Fruit fly (Drosophila melanogaster) whole organism, embryonic: ENCODE results near the gene fend.

ENCODE experiments used
- Atf3 ChIP-seq: fragments of 200-800 bp; sonication (Bioruptor generic); optimal IDR thresholded peaks from 3 replicates; lab custom pipeline; 2016; ENCODE audit warnings: missing biosample characterization, missing genetic modification characterization
- CG10979 ChIP-seq: fragments of 200-800 bp; sonication (Bioruptor generic); optimal IDR thresholded peaks from 2 replicates; lab custom pipeline; 2018; ENCODE audit warnings: missing biosample characterization, mild to moderate bottlenecking, missing genetic modification characterization, moderate library complexity
- CG11504 ChIP-seq: fragments of 200-800 bp; sonication (Bioruptor generic); optimal IDR thresholded peaks from 3 replicates; lab custom pipeline; 2019; ENCODE audit warnings: missing biosample characterization, mild to moderate bottlenecking, missing genetic modification characterization, moderate library complexity
- CG12659 ChIP-seq: fragments of 200-800 bp; sonication (Bioruptor generic); optimal IDR thresholded peaks from 3 replicates; lab custom pipeline; 2017; ENCODE audit warnings: mild to moderate bottlenecking, missing biosample characterization, missing genetic modification reagents, missing genetic modification characterization
- CG13424 ChIP-seq: fragments of 200-800 bp; sonication (Bioruptor generic); optimal IDR thresholded peaks from 2 replicates; lab custom pipeline; 2019; ENCODE audit warnings: missing biosample characterization, mild to moderate bottlenecking, missing genetic modification characterization, moderate library complexity
- CG15269 ChIP-seq: fragments of 200-800 bp; sonication (Bioruptor generic); optimal IDR thresholded peaks from 2 replicates; lab custom pipeline; 2018; ENCODE audit warnings: missing biosample characterization, mild to moderate bottlenecking, missing genetic modification characterization, moderate library complexity
- CG17385 ChIP-seq: fragments of 200-800 bp; sonication (Bioruptor generic); optimal IDR thresholded peaks from 3 replicates; lab custom pipeline; 2018; ENCODE audit warnings: missing biosample characterization, mild to moderate bottlenecking, missing genetic modification characterization
- CG31441 ChIP-seq: fragments of 200-800 bp; sonication (Bioruptor generic); IDR thresholded peaks from 2 replicates; pipeline ENCODE4 v1.3.6; 2022; ENCODE audit warnings: missing biosample characterization, missing genetic modification characterization
- CG7372 ChIP-seq: fragments of 200-800 bp; sonication (Bioruptor generic); IDR thresholded peaks from 2 replicates; pipeline ENCODE4 v1.3.6; 2022; ENCODE audit warnings: missing biosample characterization, missing genetic modification characterization
- CG7556 ChIP-seq: fragments of 200-800 bp; sonication (Bioruptor generic); optimal IDR thresholded peaks from 2 replicates; lab custom pipeline; 2017; ENCODE audit warnings: missing biosample characterization, mild to moderate bottlenecking, missing genetic modification characterization
- CG9609 ChIP-seq: fragments of 200-800 bp; sonication (Bioruptor generic); optimal IDR thresholded peaks from 3 replicates; lab custom pipeline; 2016; ENCODE audit warnings: missing biosample characterization, missing genetic modification characterization
- CoRest ChIP-seq: fragments of 200-800 bp; sonication (Bioruptor generic); optimal IDR thresholded peaks from 3 replicates; lab custom pipeline; 2018; ENCODE audit warnings: missing biosample characterization, mild to moderate bottlenecking, missing genetic modification characterization, moderate library complexity
- D ChIP-seq, 2 experiments: fragments of 200-800 bp in 1 of 2; fragments of >200 bp in 1 of 2; sonication (Bioruptor generic) in 1 of 2; optimal IDR thresholded peaks; 2 replicates in 1 of 2; 3 replicates in 1 of 2; lab custom pipeline; 2017; ENCODE audit warnings: mild to moderate bottlenecking in 1 of 2, missing biosample characterization in 1 of 2, missing genetic modification characterization in 1 of 2, missing genetic modification reagents in 1 of 2
- Drgx ChIP-seq: fragments of 200-800 bp; sonication (Bioruptor generic); IDR thresholded peaks from 2 replicates; pipeline ENCODE4 v1.3.6; 2022; ENCODE audit warnings: missing biosample characterization, missing genetic modification characterization
- Elba2 ChIP-seq: fragments of 200-800 bp; sonication (Bioruptor generic); optimal IDR thresholded peaks from 3 replicates; lab custom pipeline; 2016; ENCODE audit warnings: missing biosample characterization, missing genetic modification characterization
- H2.0 ChIP-seq: fragments of 200-800 bp; sonication (Bioruptor generic); IDR thresholded peaks from 2 replicates; pipeline ENCODE4 v1.3.6; 2022; ENCODE audit warnings: missing biosample characterization, missing genetic modification characterization
- Hr3 ChIP-seq: fragments of 200-800 bp; sonication (Bioruptor generic); optimal IDR thresholded peaks from 3 replicates; lab custom pipeline; 2016; ENCODE audit warnings: missing biosample characterization, missing genetic modification characterization
- Hr78 ChIP-seq, 2 experiments: fragments of 200-800 bp in 1 of 2; fragments of >200 bp in 1 of 2; sonication (Bioruptor generic) in 1 of 2; optimal IDR thresholded peaks; 2 replicates each; lab custom pipeline; 2017 to 2019; ENCODE audit warnings: missing biosample characterization in 2 of 2, missing genetic modification characterization in 2 of 2, mild to moderate bottlenecking in 1 of 2, moderate library complexity in 1 of 2
- Med ChIP-seq: fragments of 200-800 bp; sonication (Bioruptor generic); peaks from one replicate; lab custom pipeline; 2016; ENCODE audit warnings: missing biosample characterization, missing genetic modification characterization, mild to moderate bottlenecking, inconsistent platforms, moderate library complexity
- NfI ChIP-seq: fragments of 200-800 bp; sonication (Bioruptor generic); optimal IDR thresholded peaks from 3 replicates; lab custom pipeline; 2018; ENCODE audit warnings: missing biosample characterization, mild to moderate bottlenecking, missing genetic modification characterization, moderate library complexity
- Oaz ChIP-seq: fragments of 200-800 bp; sonication (Bioruptor generic); IDR thresholded peaks from 2 replicates; pipeline ENCODE4 v1.3.6; 2022; ENCODE audit warnings: missing biosample characterization, missing genetic modification characterization
- Pdp1 ChIP-seq, 2 experiments: fragments of 200-800 bp; sonication (Bioruptor generic); optimal IDR thresholded peaks; 3 replicates each; lab custom pipeline; 2016; ENCODE audit warnings: missing biosample characterization in 2 of 2, missing genetic modification characterization in 2 of 2, mild to moderate bottlenecking in 1 of 2, moderate library complexity in 1 of 2
- Sox100B ChIP-seq: fragments of 200-800 bp; sonication (Bioruptor generic); optimal IDR thresholded peaks from 3 replicates; lab custom pipeline; 2018; ENCODE audit warnings: missing biosample characterization, mild to moderate bottlenecking, missing genetic modification characterization
- Sox102F ChIP-seq: fragments of 200-800 bp; sonication (Bioruptor generic); optimal IDR thresholded peaks from 2 replicates; lab custom pipeline; 2018; ENCODE audit warnings: missing biosample characterization, mild to moderate bottlenecking, missing genetic modification characterization, moderate library complexity
- Xrp1 ChIP-seq: fragments of 200-800 bp; sonication (Bioruptor generic); IDR thresholded peaks from 2 replicates; pipeline ENCODE4 v1.3.6; 2022; ENCODE audit warnings: missing biosample characterization, missing genetic modification characterization
- chif ChIP-seq, 2 experiments: fragments of 200-800 bp; sonication (Bioruptor generic); optimal IDR thresholded peaks; 3 replicates each; lab custom pipeline; 2016; ENCODE audit warnings: missing biosample characterization in 2 of 2, missing genetic modification characterization in 2 of 2
- chinmo ChIP-seq: fragments of 200-800 bp; sonication (Bioruptor generic); IDR thresholded peaks from 4 replicates; pipeline ENCODE4 v1.3.6; 2022; ENCODE audit warnings: missing biosample characterization, missing genetic modification characterization; ENCODE audit not compliant: partially characterized antibody
- crol ChIP-seq: fragments of 200-800 bp; sonication (Bioruptor generic); IDR thresholded peaks from 2 replicates; pipeline ENCODE4 v1.3.6; 2022; ENCODE audit warnings: missing biosample characterization, missing genetic modification characterization
- cwo ChIP-seq: fragments of 200-800 bp; sonication (Bioruptor generic); optimal IDR thresholded peaks from 3 replicates; lab custom pipeline; 2017; ENCODE audit warnings: missing biosample characterization, missing genetic modification characterization, mild to moderate bottlenecking, moderate library complexity, missing genetic modification reagents
- dmrt99B ChIP-seq: fragments of 200-800 bp; sonication (Bioruptor generic); optimal IDR thresholded peaks from 2 replicates; lab custom pipeline; 2018; ENCODE audit warnings: missing biosample characterization, mild to moderate bottlenecking, missing genetic modification characterization, moderate library complexity
- fd96Cb ChIP-seq: fragments of 200-800 bp; sonication (Bioruptor generic); optimal IDR thresholded peaks from 2 replicates; lab custom pipeline; 2018; ENCODE audit warnings: missing biosample characterization, mild to moderate bottlenecking, missing genetic modification characterization, moderate library complexity
- gem ChIP-seq: fragments of 200-800 bp; sonication (Bioruptor generic); optimal IDR thresholded peaks from 2 replicates; lab custom pipeline; 2019; ENCODE audit warnings: missing biosample characterization, mild to moderate bottlenecking, missing genetic modification characterization, moderate library complexity
- ham ChIP-seq: fragments of 200-800 bp; sonication (Bioruptor generic); IDR thresholded peaks from 2 replicates; pipeline ENCODE4 v1.3.6; 2022; ENCODE audit warnings: missing biosample characterization, missing genetic modification characterization
- hkb ChIP-seq, 2 experiments: fragments of 200-800 bp in 1 of 2; fragments of >200 bp in 1 of 2; sonication (Bioruptor generic) in 1 of 2; IDR thresholded peaks in 1 of 2; optimal IDR thresholded peaks in 1 of 2; 2 replicates each; pipeline versions ENCODE4 v1.3.6 to Lab custom; 2017 to 2022; ENCODE audit warnings: missing biosample characterization in 1 of 2, missing genetic modification characterization in 1 of 2
- klu ChIP-seq: fragments of 200-800 bp; sonication (Bioruptor generic); IDR thresholded peaks from 2 replicates; pipeline ENCODE4 v1.3.6; 2022; ENCODE audit warnings: missing biosample characterization, missing genetic modification characterization
- mirr ChIP-seq: fragments of 200-800 bp; sonication (Bioruptor generic); optimal IDR thresholded peaks from 3 replicates; lab custom pipeline; 2018; ENCODE audit warnings: missing biosample characterization, mild to moderate bottlenecking, missing genetic modification characterization
- nerfin-1 ChIP-seq: fragments of 200-800 bp; sonication (Bioruptor generic); optimal IDR thresholded peaks from 3 replicates; lab custom pipeline; 2019; ENCODE audit warnings: missing biosample characterization, mild to moderate bottlenecking, missing genetic modification characterization, moderate library complexity
- nmo ChIP-seq: fragments of 200-800 bp; sonication (Bioruptor generic); optimal IDR thresholded peaks from 2 replicates; lab custom pipeline; 2018; ENCODE audit warnings: missing biosample characterization, mild to moderate bottlenecking, missing genetic modification characterization, moderate library complexity
- nom ChIP-seq: fragments of 200-800 bp; sonication (Bioruptor generic); optimal IDR thresholded peaks from 2 replicates; lab custom pipeline; 2017; ENCODE audit warnings: missing biosample characterization, missing genetic modification characterization, mild to moderate bottlenecking, moderate library complexity, missing genetic modification reagents
- odd ChIP-seq: fragments of 200-800 bp; sonication (Bioruptor generic); optimal IDR thresholded peaks from 2 replicates; lab custom pipeline; 2017; ENCODE audit warnings: missing biosample characterization, mild to moderate bottlenecking, missing genetic modification characterization
- pfk ChIP-seq: fragments of 200-800 bp; sonication (Bioruptor generic); optimal IDR thresholded peaks from 2 replicates; lab custom pipeline; 2018; ENCODE audit warnings: missing biosample characterization, mild to moderate bottlenecking, missing genetic modification characterization, moderate library complexity
- phol ChIP-seq: fragments of 200-800 bp; sonication (Bioruptor generic); optimal IDR thresholded peaks from 3 replicates; lab custom pipeline; 2018; ENCODE audit warnings: missing biosample characterization, mild to moderate bottlenecking, missing genetic modification characterization, moderate library complexity
- sens ChIP-seq: fragments of 200-800 bp; sonication (Bioruptor generic); peaks from one replicate; lab custom pipeline; 2016; ENCODE audit warnings: missing biosample characterization, missing genetic modification characterization
- sisA ChIP-seq: fragments of 200-800 bp; sonication (Bioruptor generic); IDR thresholded peaks from 2 replicates; pipeline ENCODE4 v1.3.6; 2022; ENCODE audit warnings: missing biosample characterization, missing genetic modification characterization
- slbo ChIP-seq: fragments of 200-800 bp; sonication (Bioruptor generic); IDR thresholded peaks from 2 replicates; pipeline ENCODE4 v1.3.6; 2022; ENCODE audit warnings: missing biosample characterization, missing genetic modification characterization
- sqz ChIP-seq: fragments of 200-800 bp; sonication (Bioruptor generic); optimal IDR thresholded peaks from 3 replicates; lab custom pipeline; 2018; ENCODE audit warnings: missing biosample characterization, mild to moderate bottlenecking, missing genetic modification characterization
- twi ChIP-seq: fragments of 200-800 bp; optimal IDR thresholded peaks from 2 replicates; lab custom pipeline; 2019; ENCODE audit warnings: missing biosample characterization, mild to moderate bottlenecking, missing genetic modification characterization, moderate library complexity

fend gene

dm6 chrX:9075641-9076324 is 59.1 kb downstream of the fend start:
- peak; percentile 9 for TF ChIP-seq Hr3
- TF ChIP-seq fd96Cb = peak; percentile 11
- TF ChIP-seq ham (GFP tag; lab: Robert Waterston, UW) = no peak
- TF ChIP-seq CG10979 (tag; lab: Kevin White, UChicago) = peak; percentile 8
- TF ChIP-seq CoRest (tag; lab: Kevin White, UChicago) = peak; percentile 15
- TF ChIP-seq nom (GFP tag; lab: Kevin White, UChicago) = peak; percentile 62
- no peak for TF ChIP-seq mirr (GFP tag; lab: Kevin White, UChicago)
- TF ChIP-seq CG13424 (tag; lab: Kevin White, UChicago) = peak; percentile 34
- TF ChIP-seq Med (GFP tag; lab: Kevin White, UChicago) = peak; percentile 73
- no peak for TF ChIP-seq crol (GFP tag; lab: Robert Waterston, UW)
- no peak for TF ChIP-seq CG9609
- no peak for TF ChIP-seq NfI (GFP tag; lab: Kevin White, UChicago)
- peak; percentile 57 for TF ChIP-seq Sox100B (GFP tag; lab: Kevin White, UChicago)
- TF ChIP-seq Hr78 (GFP tag; optimal IDR thresholded peaks at IDR 0.05; lab: Kevin White, UChicago) = no peak
- TF ChIP-seq pfk (GFP tag; lab: Kevin White, UChicago) = no peak
- TF ChIP-seq Xrp1 (GFP tag; lab: Robert Waterston, UW) = 0 out of 2 replicates have a peak, but pooled peaks have one; percentile 5
- peak; percentile 41; the same call in 1 of the 2 replicates for TF ChIP-seq Drgx (GFP tag; lab: Robert Waterston, UW)
- no peak for TF ChIP-seq Elba2 (GFP tag; lab: Kevin White, UChicago)
- peak; percentile 33; the same call in 1 of the 2 replicates for TF ChIP-seq CG7372 (GFP tag; lab: Robert Waterston, UW)
- peak; percentile 41; the same call in 1 of the 2 replicates for TF ChIP-seq CG31441 (GFP tag; lab: Robert Waterston, UW)
- TF ChIP-seq H2.0 (GFP tag; lab: Robert Waterston, UW) = 0 out of 2 replicates have a peak, but pooled peaks have one; percentile 11
- peak; percentile 61 for TF ChIP-seq dmrt99B (tag; lab: Kevin White, UChicago)
- TF ChIP-seq CG15269 (tag; lab: Kevin White, UChicago) = peak; percentile 5
- peak; percentile 52 for TF ChIP-seq CG11504
- TF ChIP-seq hkb (optimal IDR thresholded peaks at IDR 0.05; lab: Kevin White, UChicago) = no peak
- peak; percentile 36; the same call in 1 of the 2 replicates for TF ChIP-seq hkb (GFP tag; IDR thresholded peaks at IDR 0.05; lab: Robert Waterston, UW)
- 0 out of 2 replicates have a peak, but pooled peaks have one; percentile 10 for TF ChIP-seq sisA (GFP tag; lab: Robert Waterston, UW)
- peak; percentile 51; the same call in 1 of the 4 replicates for TF ChIP-seq chinmo (GFP tag; lab: Robert Waterston, UW)
- no peak for TF ChIP-seq Oaz (GFP tag; lab: Robert Waterston, UW)
- TF ChIP-seq CG17385 (GFP tag; lab: Kevin White, UChicago) = peak; percentile 30
- TF ChIP-seq cwo = no peak
- no peak for TF ChIP-seq D (optimal IDR thresholded peaks at IDR 0.05; lab: Kevin White, UChicago)
- TF ChIP-seq D (GFP tag; optimal IDR thresholded peaks at IDR 0.05; lab: Kevin White, UChicago) = peak; percentile 22
- TF ChIP-seq slbo (GFP tag; lab: Robert Waterston, UW) = no peak
- peak in 1 of 2 experiments; percentile 16 for TF ChIP-seq chif (GFP tag; optimal IDR thresholded peaks at IDR 0.05; lab: Kevin White, UChicago)
- TF ChIP-seq odd (GFP tag; lab: Kevin White, UChicago) = peak; percentile 2
- TF ChIP-seq Pdp1 (GFP tag; optimal IDR thresholded peaks at IDR 0.05; lab: Kevin White, UChicago) = peak in 1 of 2 experiments; percentile 2
- no peak for TF ChIP-seq nerfin-1 (tag; lab: Kevin White, UChicago)
- peak; percentile 30 for TF ChIP-seq gem (tag; lab: Kevin White, UChicago)
- TF ChIP-seq sens (GFP tag; lab: Kevin White, UChicago) = peak; percentile 64
- TF ChIP-seq nmo (GFP tag; lab: Kevin White, UChicago) = peak; percentile 47
- TF ChIP-seq Atf3 (GFP tag; lab: Kevin White, UChicago) = peak; percentile 51
- TF ChIP-seq twi (tag; lab: Kevin White, UChicago) = no peak
- peak; percentile 36 for TF ChIP-seq phol (tag; lab: Kevin White, UChicago)
- TF ChIP-seq sqz (GFP tag; lab: Kevin White, UChicago) = peak; percentile 22
- TF ChIP-seq CG12659 = no peak
- peak; percentile 18 for TF ChIP-seq CG7556 (GFP tag; lab: Kevin White, UChicago)
- no peak for TF ChIP-seq klu (GFP tag; lab: Robert Waterston, UW)
- TF ChIP-seq Sox102F (GFP tag; lab: Kevin White, UChicago) = peak; percentile 33
